Worm (Caenorhabditis elegans): ENCODE data around the gene D2007.2.

DNA sequence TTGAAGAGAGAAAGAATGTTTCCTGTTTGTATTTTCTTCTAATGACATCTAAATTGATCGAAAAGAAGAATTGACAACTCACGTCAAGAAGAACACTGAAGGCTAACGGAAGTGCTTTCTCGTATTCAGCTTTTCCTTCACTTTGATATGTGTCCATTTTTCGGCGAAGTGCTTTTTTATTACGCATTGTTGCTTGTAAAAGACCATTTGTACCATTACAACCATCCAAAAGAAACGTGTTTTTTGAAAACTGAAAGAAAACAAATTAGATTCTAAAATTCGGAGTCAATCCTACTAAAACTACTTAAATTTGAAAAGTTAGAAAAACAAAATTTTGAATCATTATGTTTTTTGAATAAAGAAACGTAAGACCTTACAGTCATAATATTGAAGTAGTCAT lies 50.3 kb downstream of the D2007.2 start:
- TF ChIP-seq cog-1 (tag; optimal IDR thresholded peaks at IDR 0.05) = no peak
- no peak for TF ChIP-seq klf-2 (GFP tag; conservative IDR thresholded peaks at IDR 0.05)
- no peak for TF ChIP-seq med-1 (GFP tag; optimal IDR thresholded peaks at IDR 0.05; ENCODE audit: insufficient read depth)
- no peak for TF ChIP-seq T22C8.4 (GFP tag; IDR thresholded peaks at IDR 0.05)
- TF ChIP-seq tab-1 (GFP tag; IDR thresholded peaks at IDR 0.05) = no peak
- no peak for TF ChIP-seq ztf-29 (GFP tag; IDR thresholded peaks at IDR 0.05)
- no peak for TF ChIP-seq ztf-23 (GFP tag; IDR thresholded peaks at IDR 0.05)
- TF ChIP-seq ref-1 (GFP tag; conservative IDR thresholded peaks at IDR 0.05) = no peak
